Fruit fly (Drosophila melanogaster): ENCODE measurements around the gene eIF4EHP.

eIF4EHP gene

dm6 chr3R:24037538-24038265, 71.1 kb downstream of the eIF4EHP start, which contains the start of gene spas (continued):
- no peak for TF ChIP-seq CG4707 (GFP tag; optimal IDR thresholded peaks at IDR 0.05)
- TF ChIP-seq CG1792 (GFP tag; optimal IDR thresholded peaks at IDR 0.05), result peak; percentile 22
- peak; percentile 80 for TF ChIP-seq zen2 (GFP tag; IDR thresholded peaks at IDR 0.05; ENCODE audit: partially characterized antibody)
- peak; percentile 68 for TF ChIP-seq Abd-B (GFP tag; optimal IDR thresholded peaks at IDR 0.05)
- no peak for TF ChIP-seq sqz (GFP tag; optimal IDR thresholded peaks at IDR 0.05)
- no peak for TF ChIP-seq CG10431 (GFP tag; optimal IDR thresholded peaks at IDR 0.05)
- peak; percentile 29 for TF ChIP-seq CG15601 (tag; optimal IDR thresholded peaks at IDR 0.05)
- TF ChIP-seq Spps (tag; optimal IDR thresholded peaks at IDR 0.05), result peak; percentile 7
- TF ChIP-seq CG5953 (GFP tag; IDR thresholded peaks at IDR 0.05), result peak; percentile 45; the same call in 1 of the 2 replicates
- TF ChIP-seq toy (GFP tag; IDR thresholded peaks at IDR 0.05), result peak; percentile 36; the same call in 1 of the 2 replicates
- TF ChIP-seq CG3995 (GFP tag; optimal IDR thresholded peaks at IDR 0.05), result peak; percentile 31
- TF ChIP-seq CG2120 (GFP tag; optimal IDR thresholded peaks at IDR 0.05), result peak; percentile 88
- TF ChIP-seq CG32772 (GFP tag; IDR thresholded peaks at IDR 0.05), result peak; percentile 87
- peak; percentile 81 for TF ChIP-seq CoRest (tag; optimal IDR thresholded peaks at IDR 0.05)
- TF ChIP-seq PHDP (tag; optimal IDR thresholded peaks at IDR 0.05), result peak; percentile 46
- peak; percentile 96 for TF ChIP-seq BEAF-32 (GFP tag; optimal IDR thresholded peaks at IDR 0.05)
- TF ChIP-seq fd64A (GFP tag; optimal IDR thresholded peaks at IDR 0.05), result no peak
- peak; percentile 15 for TF ChIP-seq CG1529 (GFP tag; optimal IDR thresholded peaks at IDR 0.05)
- TF ChIP-seq Stat92E (GFP tag; optimal IDR thresholded peaks at IDR 0.05), result no peak
- peak; percentile 97 for TF ChIP-seq Scr (GFP tag; IDR thresholded peaks at IDR 0.05; ENCODE audit: partially characterized antibody)
- no peak for TF ChIP-seq nau (GFP tag; optimal IDR thresholded peaks at IDR 0.05)
- peak; percentile 61 for TF ChIP-seq CG18262 (tag; optimal IDR thresholded peaks at IDR 0.05)
- TF ChIP-seq usp (GFP tag; optimal IDR thresholded peaks at IDR 0.05), result no peak
- peak; percentile 37 for TF ChIP-seq CG34376 (GFP tag; optimal IDR thresholded peaks at IDR 0.05)
- peak; percentile 66 for TF ChIP-seq fd96Cb (tag; optimal IDR thresholded peaks at IDR 0.05)
- TF ChIP-seq NFAT (GFP tag; IDR thresholded peaks at IDR 0.05), result peak; percentile 80
- no peak for TF ChIP-seq ac (GFP tag; optimal IDR thresholded peaks at IDR 0.05)
- peak; percentile 87 for TF ChIP-seq HLH4C (GFP tag; IDR thresholded peaks at IDR 0.05; ENCODE audit: partially characterized antibody)
- no peak for TF ChIP-seq CG11723 (GFP tag; optimal IDR thresholded peaks at IDR 0.05)
- peak; percentile 22 for TF ChIP-seq CG6254 (GFP tag; optimal IDR thresholded peaks at IDR 0.05)
- TF ChIP-seq bsh (GFP tag; optimal IDR thresholded peaks at IDR 0.05), result peak in 1 of 2 experiments; percentile 66
- no peak for TF ChIP-seq cas (GFP tag; IDR thresholded peaks at IDR 0.05)
- no peak for TF ChIP-seq lov (optimal IDR thresholded peaks at IDR 0.05)
- TF ChIP-seq lov (GFP tag; IDR thresholded peaks at IDR 0.05), result peak; percentile 66; the same call in 1 of the 3 replicates
- TF ChIP-seq hkb (optimal IDR thresholded peaks at IDR 0.05), result peak; percentile 41
- peak; percentile 55 for TF ChIP-seq hkb (GFP tag; IDR thresholded peaks at IDR 0.05)
- TF ChIP-seq CG17912 (GFP tag; optimal IDR thresholded peaks at IDR 0.05), result no peak
- TF ChIP-seq Mrtf (GFP tag; IDR thresholded peaks at IDR 0.05), result peak; percentile 52; the same call in 1 of the 3 replicates
- 0 out of 2 replicates have a peak, but pooled peaks have one; percentile 18 for TF ChIP-seq Drgx (GFP tag; IDR thresholded peaks at IDR 0.05)
- TF ChIP-seq CG13424 (tag; optimal IDR thresholded peaks at IDR 0.05), result peak; percentile 68
- TF ChIP-seq Usf (GFP tag; optimal IDR thresholded peaks at IDR 0.05), result peak; percentile 26
- peak; percentile 66; the same call in 2 of the 3 replicates for TF ChIP-seq CG7357 (GFP tag; IDR thresholded peaks at IDR 0.05)
- no peak for TF ChIP-seq Doc2 (GFP tag; IDR thresholded peaks at IDR 0.05)
- peak; percentile 59 for TF ChIP-seq CG17186 (GFP tag; optimal IDR thresholded peaks at IDR 0.05)
- TF ChIP-seq seq (GFP tag; IDR thresholded peaks at IDR 0.05), result no peak
- peak; percentile 74 for TF ChIP-seq lilli (GFP tag; optimal IDR thresholded peaks at IDR 0.05)
- TF ChIP-seq Rx (GFP tag; IDR thresholded peaks at IDR 0.05), result 0 out of 2 replicates have a peak, but pooled peaks have one; percentile 32
- no peak for TF ChIP-seq grn (GFP tag; optimal IDR thresholded peaks at IDR 0.05)
- peak; percentile 74 for TF ChIP-seq CG14441 (GFP tag; IDR thresholded peaks at IDR 0.05)
